Worm (Caenorhabditis elegans) whole organism, L2 larva: ENCODE results near the gene nrde-1.

Source experiments
- C34F6.9 ChIP-seq: fragments of 150-350 bp; optimal IDR thresholded peaks from 2 replicates; lab custom pipeline; 2014; ENCODE audit warnings: missing biosample characterization, missing genetic modification characterization
- F13H6.1 ChIP-seq: sonication (generic microtip); optimal IDR thresholded peaks from 2 replicates; lab custom pipeline; 2016; ENCODE audit warnings: missing genetic modification characterization, missing compliant biosample characterization
- Y55F3AM.14 ChIP-seq: fragments of 200-800 bp; sonication (Bioruptor generic); optimal IDR thresholded peaks from 2 replicates; lab custom pipeline; 2018; ENCODE audit warnings: mild to moderate bottlenecking, missing genetic modification characterization, missing compliant biosample characterization
- ZK546.5 ChIP-seq: sonication (generic microtip); optimal IDR thresholded peaks from 2 replicates; lab custom pipeline; 2017; ENCODE audit warnings: missing biosample characterization, missing genetic modification characterization
- alr-1 ChIP-seq: fragments of 150-350 bp; optimal IDR thresholded peaks from 2 replicates; lab custom pipeline; 2014; ENCODE audit warnings: missing biosample characterization, missing genetic modification characterization
- ama-1 ChIP-seq: fragments of 150-350 bp; optimal IDR thresholded peaks from 2 replicates; lab custom pipeline; 2018; ENCODE audit warnings: inconsistent platforms
- blmp-1 ChIP-seq: sonication (generic microtip); optimal IDR thresholded peaks from 2 replicates; lab custom pipeline; 2017; ENCODE audit warnings: missing genetic modification characterization, mild to moderate bottlenecking, missing compliant biosample characterization, antibody characterized with exemption, moderate library complexity; ENCODE audit not compliant: insufficient read depth
- ceh-16 ChIP-seq: fragments of 150-350 bp; optimal IDR thresholded peaks from 2 replicates; lab custom pipeline; 2014; ENCODE audit warnings: missing biosample characterization, missing genetic modification characterization
- crh-2 ChIP-seq: sonication (generic microtip); optimal IDR thresholded peaks from 2 replicates; lab custom pipeline; 2017; ENCODE audit warnings: missing biosample characterization, missing genetic modification characterization
- elt-1 ChIP-seq: fragments of 150-350 bp; optimal IDR thresholded peaks from 2 replicates; lab custom pipeline; 2014; ENCODE audit warnings: missing biosample characterization, missing genetic modification characterization
- fos-1 ChIP-seq: fragments of 150-350 bp; optimal IDR thresholded peaks from 2 replicates; lab custom pipeline; 2014; ENCODE audit warnings: missing biosample characterization, missing genetic modification characterization
- gmeb-1 ChIP-seq: fragments of 150-350 bp; optimal IDR thresholded peaks from 2 replicates; lab custom pipeline; 2014; ENCODE audit warnings: missing biosample characterization, missing genetic modification characterization
- lin-11 ChIP-seq: fragments of 150-350 bp; sonication (generic microtip); optimal IDR thresholded peaks from 2 replicates; lab custom pipeline; 2014; ENCODE audit warnings: missing biosample characterization, missing genetic modification characterization, inconsistent platforms, mixed read lengths
- lin-13 ChIP-seq: fragments of 150-350 bp; optimal IDR thresholded peaks from 2 replicates; lab custom pipeline; 2014; ENCODE audit warnings: missing biosample characterization, missing genetic modification reagents, missing genetic modification characterization
- lin-39 ChIP-seq: fragments of 150-350 bp; optimal IDR thresholded peaks from 2 replicates; lab custom pipeline; 2014; ENCODE audit warnings: missing biosample characterization, missing genetic modification reagents, missing genetic modification characterization
- lsy-2 ChIP-seq, 2 experiments: fragments of 150-350 bp in 1 of 2; sonication (generic microtip) in 1 of 2; optimal IDR thresholded peaks; 2 replicates each; lab custom pipeline; 2014 to 2017; ENCODE audit warnings: missing biosample characterization in 2 of 2, missing genetic modification characterization in 2 of 2
- mbf-1 ChIP-seq: sonication (generic microtip); optimal IDR thresholded peaks from 2 replicates; lab custom pipeline; 2017; ENCODE audit warnings: missing biosample characterization, missing genetic modification characterization
- nhr-10 ChIP-seq: sonication (generic microtip); optimal IDR thresholded peaks from 2 replicates; lab custom pipeline; 2017; ENCODE audit warnings: missing biosample characterization, missing genetic modification characterization
- nhr-11 ChIP-seq: fragments of 150-350 bp; optimal IDR thresholded peaks from 2 replicates; lab custom pipeline; 2014; ENCODE audit warnings: missing biosample characterization, missing genetic modification characterization
- nhr-129 ChIP-seq: fragments of 150-350 bp; optimal IDR thresholded peaks from 2 replicates; lab custom pipeline; 2014; ENCODE audit warnings: missing biosample characterization, missing genetic modification characterization
- nhr-21 ChIP-seq: fragments of 150-350 bp; optimal IDR thresholded peaks from 2 replicates; lab custom pipeline; 2014; ENCODE audit warnings: missing biosample characterization, missing genetic modification characterization
- nhr-23 ChIP-seq: fragments of 150-350 bp; optimal IDR thresholded peaks from 2 replicates; lab custom pipeline; 2014; ENCODE audit warnings: missing biosample characterization, missing genetic modification reagents, missing genetic modification characterization
- nhr-25 ChIP-seq: fragments of 150-350 bp; sonication (generic microtip); optimal IDR thresholded peaks from 3 replicates; lab custom pipeline; 2014; ENCODE audit warnings: missing biosample characterization, missing genetic modification characterization
- nhr-6 ChIP-seq: fragments of 150-350 bp; optimal IDR thresholded peaks from 2 replicates; lab custom pipeline; 2014; ENCODE audit warnings: missing biosample characterization, missing genetic modification characterization
- nhr-77 ChIP-seq: fragments of 150-350 bp; optimal IDR thresholded peaks from 2 replicates; lab custom pipeline; 2014; ENCODE audit warnings: missing biosample characterization, missing genetic modification characterization
- peb-1 ChIP-seq: fragments of 150-350 bp; optimal IDR thresholded peaks from 2 replicates; lab custom pipeline; 2014; ENCODE audit warnings: missing biosample characterization, missing genetic modification characterization
- sem-4 ChIP-seq: fragments of 150-350 bp; optimal IDR thresholded peaks from 2 replicates; lab custom pipeline; 2014; ENCODE audit warnings: missing biosample characterization, missing genetic modification reagents, missing genetic modification characterization
- skn-1 ChIP-seq: sonication (generic microtip); optimal IDR thresholded peaks from 2 replicates; lab custom pipeline; 2017; ENCODE audit warnings: missing biosample characterization, missing genetic modification characterization
- sma-3 ChIP-seq: sonication (generic microtip); optimal IDR thresholded peaks from 2 replicates; lab custom pipeline; 2016; ENCODE audit warnings: missing genetic modification reagents, missing genetic modification characterization, missing compliant biosample characterization
- sma-9 ChIP-seq, 2 experiments: fragments of 150-350 bp in 1 of 2; sonication (generic microtip) in 1 of 2; optimal IDR thresholded peaks; 2 replicates each; lab custom pipeline; 2014 to 2016; ENCODE audit warnings: missing genetic modification characterization in 2 of 2, mild to moderate bottlenecking in 1 of 2, missing biosample characterization in 1 of 2, missing compliant biosample characterization in 1 of 2, missing genetic modification reagents in 1 of 2, moderate library complexity in 1 of 2
- snpc-4 ChIP-seq: fragments of 150-350 bp; optimal IDR thresholded peaks from 2 replicates; lab custom pipeline; 2014; ENCODE audit warnings: missing biosample characterization, missing genetic modification characterization
- unc-55 ChIP-seq: fragments of 150-350 bp; sonication (generic microtip); optimal IDR thresholded peaks from 3 replicates; lab custom pipeline; 2014; ENCODE audit warnings: missing biosample characterization, missing genetic modification reagents, missing genetic modification characterization
- zag-1 ChIP-seq: fragments of 150-350 bp; optimal IDR thresholded peaks from 2 replicates; lab custom pipeline; 2014; ENCODE audit warnings: missing biosample characterization, missing genetic modification characterization
- ztf-1 ChIP-seq: fragments of 200-800 bp; sonication (Bioruptor generic); conservative IDR thresholded peaks from 2 replicates; pipeline ENCODE4 v1.3.6; 2022; ENCODE audit warnings: missing genetic modification characterization, missing compliant biosample characterization
- ztf-11 ChIP-seq: sonication (generic microtip); optimal IDR thresholded peaks from 2 replicates; lab custom pipeline; 2017; ENCODE audit warnings: missing biosample characterization, missing genetic modification characterization
- ztf-4 ChIP-seq: fragments of 150-350 bp; optimal IDR thresholded peaks from 2 replicates; lab custom pipeline; 2014; ENCODE audit warnings: missing biosample characterization, missing genetic modification characterization

nrde-1 gene

ce11 chrIII:3670336-3670735 lies 42.9 kb upstream of the nrde-1 start, which contains the start of gene C46F11.6:
TSS of gene C46F11.6 (minus strand) at chrIII:3670436.
- no peak for TF ChIP-seq fos-1 (tag; lab: Kevin White, UChicago)
- no peak for TF ChIP-seq nhr-77 (tag; lab: Kevin White, UChicago)
- TF ChIP-seq nhr-6 (tag; lab: Kevin White, UChicago) = no peak
- TF ChIP-seq ZK546.5 (tag; lab: Kevin White, UChicago) = no peak
- TF ChIP-seq gmeb-1 (tag; lab: Kevin White, UChicago) = no peak
- no peak for TF ChIP-seq ceh-16 (tag; lab: Kevin White, UChicago)
- TF ChIP-seq crh-2 = no peak
- no peak for TF ChIP-seq Y55F3AM.14 (GFP tag; lab: Kevin White, UChicago)
- TF ChIP-seq blmp-1 (tag; lab: Kevin White, UChicago) = no peak
- TF ChIP-seq, all 48 proteins: peak for 0

ce11 chrIII:3670984-3671383 lies 42.3 kb upstream of the nrde-1 start:
- no peak for TF ChIP-seq nhr-77 (tag; lab: Kevin White, UChicago)
- peak; percentile 29 for TF ChIP-seq C34F6.9 (tag; lab: Kevin White, UChicago)
- TF ChIP-seq crh-2 = peak; percentile 29
- no peak for TF ChIP-seq ama-1 (lab: Kevin White, UChicago)
- TF ChIP-seq peb-1 (tag; lab: Kevin White, UChicago) = no peak
- peak in 1 of 2 experiments; percentile 41 for TF ChIP-seq lsy-2 (tag; optimal IDR thresholded peaks at IDR 0.05; lab: Kevin White, UChicago)
- peak; percentile 45 for TF ChIP-seq ztf-4 (tag; lab: Kevin White, UChicago)
- peak; percentile 39 for TF ChIP-seq nhr-21 (tag; lab: Kevin White, UChicago)
- TF ChIP-seq unc-55 = peak; percentile 13
- no peak for TF ChIP-seq zag-1 (tag; lab: Kevin White, UChicago)
- TF ChIP-seq alr-1 = no peak

DNA sequence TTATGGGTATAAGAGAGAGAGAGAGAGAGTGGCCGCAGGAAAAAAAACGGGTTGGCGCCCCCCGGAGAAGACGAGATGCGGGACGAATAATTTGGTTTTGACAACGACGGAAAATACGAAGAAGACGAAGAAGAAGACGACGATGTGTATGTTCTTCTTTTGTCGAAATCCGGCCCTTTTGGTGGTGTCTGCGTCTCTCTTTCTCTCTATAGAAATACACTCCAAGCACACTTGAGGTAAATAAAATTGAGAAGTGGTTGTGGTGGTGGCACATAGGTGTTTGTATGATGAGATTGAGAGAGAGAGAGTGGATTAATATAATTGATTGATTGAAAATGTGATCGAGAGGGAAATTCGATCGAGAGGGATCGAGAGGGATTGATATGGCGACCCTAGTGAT lies 40.4 kb upstream of the nrde-1 start:
- TF ChIP-seq lin-11 = no peak
- no peak for TF ChIP-seq ama-1 (lab: Kevin White, UChicago)
- TF ChIP-seq skn-1 (tag; lab: Kevin White, UChicago) = no peak
- TF ChIP-seq nhr-129 (tag; lab: Kevin White, UChicago) = peak; percentile 38
- TF ChIP-seq crh-2 = peak; percentile 48
- TF ChIP-seq zag-1 (tag; lab: Kevin White, UChicago) = no peak
- TF ChIP-seq sma-3 (GFP tag; lab: Kevin White, UChicago) = no peak
- no peak for TF ChIP-seq nhr-10 (tag; lab: Kevin White, UChicago)
- TF ChIP-seq elt-1 (tag; lab: Kevin White, UChicago) = no peak
- TF ChIP-seq snpc-4 = no peak
- TF ChIP-seq sma-9 (GFP tag; optimal IDR thresholded peaks at IDR 0.05; lab: Kevin White, UChicago) = peak; percentile 12
- TF ChIP-seq sma-9 (tag; optimal IDR thresholded peaks at IDR 0.05; lab: Kevin White, UChicago) = no peak
- peak; percentile 22 for TF ChIP-seq lin-13 (GFP tag; lab: Kevin White, UChicago)
- TF ChIP-seq mbf-1 = no peak
- TF ChIP-seq sem-4 (tag; lab: Kevin White, UChicago) = peak; percentile 4
- peak; percentile 11 for TF ChIP-seq blmp-1 (tag; lab: Kevin White, UChicago)
- peak; percentile 65 for TF ChIP-seq nhr-25
- TF ChIP-seq lsy-2 (tag; optimal IDR thresholded peaks at IDR 0.05; lab: Kevin White, UChicago) = peak in 1 of 2 experiments; percentile 20
- peak; percentile 54 for TF ChIP-seq F13H6.1
- no peak for TF ChIP-seq ztf-11 (tag; lab: Kevin White, UChicago)

ce11 chrIII:3674149-3674548 lies 39.1 kb upstream of the nrde-1 start:
- TF ChIP-seq ama-1 (lab: Kevin White, UChicago) = no peak

DNA sequence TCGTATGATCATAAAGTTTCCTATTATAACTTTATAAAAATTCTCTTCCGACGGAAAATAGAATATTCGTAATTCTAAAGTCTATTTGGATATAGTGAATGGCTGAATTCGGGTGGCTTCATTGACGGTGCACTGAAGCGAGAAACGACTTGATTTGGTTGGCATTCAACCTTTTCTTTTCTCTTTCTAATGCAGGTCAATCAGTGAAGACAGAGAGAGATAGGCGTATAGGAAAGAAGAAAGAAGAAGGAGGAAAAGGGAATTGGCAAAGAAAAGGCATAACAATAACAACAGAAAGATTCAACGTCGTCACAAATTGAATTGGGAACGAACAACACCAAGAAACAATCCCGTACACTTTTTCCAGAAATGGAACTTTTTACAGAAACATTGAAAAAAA lies 37.8 kb upstream of the nrde-1 start:
- no peak for TF ChIP-seq lin-13 (GFP tag; lab: Kevin White, UChicago)
- no peak for TF ChIP-seq C34F6.9 (tag; lab: Kevin White, UChicago)
- no peak for TF ChIP-seq ztf-1 (GFP tag; lab: Robert Waterston, UW)
- TF ChIP-seq peb-1 (tag; lab: Kevin White, UChicago) = no peak
- TF ChIP-seq blmp-1 (tag; lab: Kevin White, UChicago) = no peak
- TF ChIP-seq nhr-23 (tag; lab: Kevin White, UChicago) = no peak
- TF ChIP-seq nhr-11 (tag; lab: Kevin White, UChicago) = no peak
- no peak for TF ChIP-seq lin-39 (tag; lab: Kevin White, UChicago)
- no peak for TF ChIP-seq sma-3 (GFP tag; lab: Kevin White, UChicago)
- TF ChIP-seq sma-9 (GFP tag; optimal IDR thresholded peaks at IDR 0.05; lab: Kevin White, UChicago) = no peak
- no peak for TF ChIP-seq sma-9 (tag; optimal IDR thresholded peaks at IDR 0.05; lab: Kevin White, UChicago)
- no peak for TF ChIP-seq unc-55
- TF ChIP-seq alr-1 = no peak
- TF ChIP-seq nhr-21 (tag; lab: Kevin White, UChicago) = no peak
- TF ChIP-seq zag-1 (tag; lab: Kevin White, UChicago) = no peak
